Worm (Caenorhabditis elegans) whole organism, L2 larva: ENCODE measurements around the gene str-101.

ENCODE experiments used
- Y55F3AM.14 ChIP-seq: fragments of 200-800 bp; sonication (Bioruptor generic); optimal IDR thresholded peaks from 2 replicates; lab custom pipeline; 2018; ENCODE audit warnings: mild to moderate bottlenecking, missing genetic modification characterization, missing compliant biosample characterization
- ZK546.5 ChIP-seq: sonication (generic microtip); optimal IDR thresholded peaks from 2 replicates; lab custom pipeline; 2017; ENCODE audit warnings: missing biosample characterization, missing genetic modification characterization
- aly-2 ChIP-seq: fragments of 150-350 bp; optimal IDR thresholded peaks from 2 replicates; lab custom pipeline; 2014; ENCODE audit warnings: missing biosample characterization, missing genetic modification characterization
- ama-1 ChIP-seq: fragments of 150-350 bp; optimal IDR thresholded peaks from 2 replicates; lab custom pipeline; 2018; ENCODE audit warnings: inconsistent platforms
- egl-27 ChIP-seq: sonication (generic microtip); optimal IDR thresholded peaks from 3 replicates; lab custom pipeline; 2017; ENCODE audit warnings: missing biosample characterization, missing genetic modification reagents, missing genetic modification characterization
- elt-3 ChIP-seq: sonication (generic microtip); optimal IDR thresholded peaks from 2 replicates; lab custom pipeline; 2017; ENCODE audit warnings: missing biosample characterization, missing genetic modification characterization
- mdl-1 ChIP-seq, 2 experiments: fragments of 150-350 bp in 1 of 2; sonication (generic microtip) in 1 of 2; optimal IDR thresholded peaks; 2 replicates each; lab custom pipeline; 2017; ENCODE audit warnings: missing biosample characterization in 2 of 2, missing genetic modification characterization in 2 of 2
- nhr-21 ChIP-seq: fragments of 150-350 bp; optimal IDR thresholded peaks from 2 replicates; lab custom pipeline; 2014; ENCODE audit warnings: missing biosample characterization, missing genetic modification characterization
- nhr-237 ChIP-seq: fragments of 150-350 bp; optimal IDR thresholded peaks from 2 replicates; lab custom pipeline; 2014; ENCODE audit warnings: missing biosample characterization, missing genetic modification characterization
- nhr-6 ChIP-seq: fragments of 150-350 bp; optimal IDR thresholded peaks from 2 replicates; lab custom pipeline; 2014; ENCODE audit warnings: missing biosample characterization, missing genetic modification characterization
- nhr-77 ChIP-seq: fragments of 150-350 bp; optimal IDR thresholded peaks from 2 replicates; lab custom pipeline; 2014; ENCODE audit warnings: missing biosample characterization, missing genetic modification characterization
- sem-4 ChIP-seq: fragments of 150-350 bp; optimal IDR thresholded peaks from 2 replicates; lab custom pipeline; 2014; ENCODE audit warnings: missing biosample characterization, missing genetic modification reagents, missing genetic modification characterization
- unc-39 ChIP-seq: fragments of 150-350 bp; optimal IDR thresholded peaks from 2 replicates; lab custom pipeline; 2014; ENCODE audit warnings: missing biosample characterization, missing genetic modification characterization
- unc-62 ChIP-seq: fragments of 150-350 bp; optimal IDR thresholded peaks from 2 replicates; lab custom pipeline; 2014; ENCODE audit warnings: missing biosample characterization, missing genetic modification reagents, missing genetic modification characterization

- TF ChIP-seq Y55F3AM.14 (GFP tag; lab: Kevin White, UChicago) (no peak), nhr-21 (tag; lab: Kevin White, UChicago) (no peak), unc-39 (tag; lab: Kevin White, UChicago) (no peak), elt-3 (no peak), mdl-1 (tag; optimal IDR thresholded peaks at IDR 0.05; lab: Kevin White, UChicago) (no peak), aly-2 (tag; lab: Kevin White, UChicago) (no peak), sem-4 (tag; lab: Kevin White, UChicago) (no peak), nhr-77 (tag; lab: Kevin White, UChicago) (no peak), unc-62 (no peak), egl-27 (no peak), ZK546.5 (tag; lab: Kevin White, UChicago) (no peak), nhr-6 (no peak), ama-1 (lab: Kevin White, UChicago) (no peak), nhr-237 (tag; lab: Kevin White, UChicago) (no peak)
Measured at ce11 chrV:15721888-15722287, 10.1 kb upstream of the str-101 start, which contains the start of gene srh-140.
